Worm (Caenorhabditis elegans) whole organism, early embryonic: Measurements from ENCODE around the gene T25B9.8.

Experiments
- B0310.2 ChIP-seq: sonication (generic microtip); optimal IDR thresholded peaks from 2 replicates; lab custom pipeline; 2016; ENCODE audit warnings: mild to moderate bottlenecking, missing genetic modification characterization, missing compliant biosample characterization
- F13C5.2 ChIP-seq: sonication (generic microtip); optimal IDR thresholded peaks from 2 replicates; lab custom pipeline; 2017; ENCODE audit warnings: mild to moderate bottlenecking, missing genetic modification characterization, inconsistent platforms, missing compliant biosample characterization
- aly-1 ChIP-seq: sonication (generic microtip); optimal IDR thresholded peaks from 2 replicates; lab custom pipeline; 2016; ENCODE audit warnings: missing genetic modification characterization, missing compliant biosample characterization
- ama-1 ChIP-seq: fragments of 150-350 bp; optimal IDR thresholded peaks from 2 replicates; lab custom pipeline; 2014
- flt-1 ChIP-seq: fragments of 200-800 bp; sonication (Bioruptor generic); IDR thresholded peaks from 2 replicates; pipeline ENCODE4 v1.3.6; 2022; ENCODE audit warnings: missing genetic modification characterization, missing compliant biosample characterization
- hmbx-1 ChIP-seq: sonication (generic microtip); optimal IDR thresholded peaks from 2 replicates; lab custom pipeline; 2016; ENCODE audit warnings: mild to moderate bottlenecking, missing genetic modification characterization, missing compliant biosample characterization
- hmg-4 ChIP-seq: fragments of 200-800 bp; sonication (Bioruptor generic); optimal IDR thresholded peaks from 2 replicates; lab custom pipeline; 2018; ENCODE audit warnings: mild to moderate bottlenecking, missing genetic modification characterization, missing compliant biosample characterization
- pes-1 ChIP-seq: fragments of 200-800 bp; sonication (Bioruptor generic); IDR thresholded peaks from 2 replicates; pipeline ENCODE4 v1.3.6; 2022; ENCODE audit warnings: missing genetic modification reagents, missing genetic modification characterization, missing compliant biosample characterization
- scrt-1 ChIP-seq: fragments of 200-800 bp; sonication (Bioruptor generic); IDR thresholded peaks from 2 replicates; pipeline ENCODE4 v1.3.6; 2022; ENCODE audit warnings: missing genetic modification characterization, missing compliant biosample characterization
- tbx-37 ChIP-seq: fragments of 200-800 bp; sonication (Bioruptor generic); conservative IDR thresholded peaks from 2 replicates; pipeline ENCODE4 v1.3.6; 2022; ENCODE audit warnings: missing genetic modification reagents, missing genetic modification characterization, missing compliant biosample characterization

T25B9.8 gene

DNA sequence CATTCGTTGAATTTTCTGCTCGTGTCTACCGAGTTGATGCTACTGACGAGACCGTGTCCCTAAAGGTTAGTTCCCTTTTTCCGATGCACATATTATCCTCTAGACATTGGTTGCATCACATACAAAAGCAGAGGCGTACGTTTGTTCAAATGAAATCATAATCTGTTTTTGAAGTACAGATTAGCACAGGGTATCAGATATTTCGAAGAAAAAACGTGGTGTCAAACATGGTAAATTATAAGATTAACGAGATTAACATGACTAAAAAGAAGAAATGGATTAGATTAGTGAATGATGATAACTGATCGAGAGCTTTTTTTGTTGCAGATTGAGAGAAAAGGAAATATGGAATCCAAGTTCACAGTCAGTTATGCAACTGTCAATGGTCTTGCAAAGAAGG is 49.1 kb downstream of the T25B9.8 start:
- no peak for TF ChIP-seq B0310.2 (tag; lab: Kevin White, UChicago)
- TF ChIP-seq flt-1 = no peak
- TF ChIP-seq aly-1 (tag; lab: Kevin White, UChicago) = no peak
- TF ChIP-seq hmg-4 (GFP tag; lab: Kevin White, UChicago) = no peak

DNA sequence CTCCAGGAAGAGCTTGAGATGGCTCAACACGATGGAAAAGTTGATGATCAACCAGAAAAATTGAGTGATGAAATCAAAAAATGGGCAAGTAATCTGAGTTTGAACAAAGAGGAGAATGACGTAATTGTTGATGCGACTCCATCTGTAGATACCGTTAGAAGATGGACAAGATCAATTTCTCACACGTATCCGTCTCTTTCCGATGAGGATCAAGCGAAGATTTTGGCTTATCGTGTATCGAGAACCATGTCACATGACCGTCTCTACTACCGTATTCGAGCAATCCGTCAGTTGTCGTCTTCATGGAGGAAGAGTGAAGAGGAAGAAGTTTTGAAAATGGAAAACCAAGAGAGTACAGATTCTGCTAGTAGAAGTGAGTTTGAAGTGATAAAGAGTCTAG is 49.9 kb downstream of the T25B9.8 start:
- TF ChIP-seq pes-1 = no peak
- TF ChIP-seq ama-1 = no peak
- no peak for TF ChIP-seq tbx-37
- TF ChIP-seq hmbx-1 (tag; lab: Kevin White, UChicago) = no peak
- no peak for TF ChIP-seq aly-1 (tag; lab: Kevin White, UChicago)
- TF ChIP-seq F13C5.2 (tag; lab: Kevin White, UChicago) = no peak
- TF ChIP-seq scrt-1 (GFP tag; lab: Robert Waterston, UW) = no peak
